Worm (Caenorhabditis elegans) whole organism, L3 larva: ENCODE measurements around the gene Y50D4B.1.

Experiments
- nhr-12 ChIP-seq: fragments of 150-350 bp; optimal IDR thresholded peaks from 2 replicates; lab custom pipeline; 2014; ENCODE audit warnings: missing biosample characterization, missing genetic modification characterization
- nhr-237 ChIP-seq: fragments of 150-350 bp; optimal IDR thresholded peaks from 2 replicates; lab custom pipeline; 2014; ENCODE audit warnings: missing biosample characterization, missing genetic modification characterization
- pqm-1 ChIP-seq: fragments of 150-350 bp; optimal IDR thresholded peaks from 2 replicates; lab custom pipeline; 2017; ENCODE audit warnings: missing biosample characterization, missing genetic modification characterization, inconsistent platforms
- sea-2 ChIP-seq: fragments of 150-350 bp; sonication (generic microtip); optimal IDR thresholded peaks from 4 replicates; lab custom pipeline; 2014; ENCODE audit warnings: missing biosample characterization, missing genetic modification reagents, missing genetic modification characterization

DNA sequence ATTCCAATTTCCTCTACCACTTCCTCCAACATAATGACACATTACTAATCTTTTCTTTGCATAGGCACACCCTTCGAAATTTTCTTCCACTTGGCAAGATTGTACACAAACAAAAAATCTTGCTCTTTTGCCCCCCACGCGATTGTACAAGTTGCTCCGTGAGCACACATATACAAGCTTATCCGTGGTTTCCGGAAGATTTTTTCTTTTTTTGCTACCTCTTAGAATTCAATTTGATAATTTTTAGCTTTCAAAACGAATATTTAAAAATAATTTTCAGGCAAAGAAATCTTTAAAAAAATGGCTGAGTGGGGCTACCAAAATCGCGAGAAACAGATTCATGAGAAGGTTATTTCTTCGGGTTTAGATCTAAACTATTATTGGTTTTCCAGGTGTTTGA is at the start of gene Y50D4B.1:
- no peak for TF ChIP-seq sea-2 (GFP tag; lab: Kevin White, UChicago)
- TF ChIP-seq nhr-237 (tag; lab: Kevin White, UChicago), result no peak
- TF ChIP-seq pqm-1, result no peak
- TF ChIP-seq nhr-12, result no peak
